Worm (Caenorhabditis elegans) whole organism, L1 larva: ENCODE measurements around the gene sri-40.

Source experiments
- C16A3.4 ChIP-seq: fragments of 150-350 bp; optimal IDR thresholded peaks from 2 replicates; lab custom pipeline; 2014; ENCODE audit warnings: missing biosample characterization, missing genetic modification characterization
- Y116A8C.19 ChIP-seq: sonication (generic microtip); optimal IDR thresholded peaks from 2 replicates; lab custom pipeline; 2016; ENCODE audit warnings: missing compliant biosample characterization, missing genetic modification characterization, borderline replicate concordance
- aha-1 ChIP-seq: fragments of 150-350 bp; optimal IDR thresholded peaks from 2 replicates; lab custom pipeline; 2014; ENCODE audit warnings: missing biosample characterization, missing genetic modification characterization
- alr-1 ChIP-seq: fragments of 200-800 bp; sonication (Bioruptor generic); optimal IDR thresholded peaks from 2 replicates; lab custom pipeline; 2018; ENCODE audit warnings: borderline replicate concordance, mild to moderate bottlenecking, missing genetic modification characterization, missing compliant biosample characterization
- aly-2 ChIP-seq: fragments of 150-350 bp; optimal IDR thresholded peaks from 2 replicates; lab custom pipeline; 2014; ENCODE audit warnings: missing biosample characterization, missing genetic modification characterization
- ama-1 ChIP-seq: fragments of 150-350 bp; optimal IDR thresholded peaks from 2 replicates; lab custom pipeline; 2014
- ceh-8 ChIP-seq: fragments of 200-800 bp; sonication (Bioruptor generic); optimal IDR thresholded peaks from 2 replicates; lab custom pipeline; 2018; ENCODE audit warnings: mild to moderate bottlenecking, missing genetic modification characterization, moderate library complexity, missing compliant biosample characterization
- ceh-82 ChIP-seq, 3 experiments: fragments of 150-350 bp in 1 of 3; sonication (generic microtip) in 2 of 3; optimal IDR thresholded peaks; 2 replicates each; lab custom pipeline; 2014 to 2017; ENCODE audit warnings: missing biosample characterization in 3 of 3, missing genetic modification characterization in 3 of 3
- ces-1 ChIP-seq: fragments of 150-350 bp; optimal IDR thresholded peaks from 2 replicates; lab custom pipeline; 2014; ENCODE audit warnings: missing biosample characterization, missing genetic modification reagents, missing genetic modification characterization
- dpl-1 ChIP-seq, 3 experiments: fragments of 150-350 bp in 2 of 3; sonication (generic microtip) in 1 of 3; optimal IDR thresholded peaks; 2 replicates each; lab custom pipeline; 2014 to 2017; ENCODE audit warnings: missing biosample characterization in 3 of 3, missing genetic modification characterization in 3 of 3, missing genetic modification reagents in 3 of 3
- dsc-1 ChIP-seq: sonication (generic microtip); optimal IDR thresholded peaks from 2 replicates; lab custom pipeline; 2016; ENCODE audit warnings: mild to moderate bottlenecking, missing genetic modification characterization, missing compliant biosample characterization
- egl-27 ChIP-seq, 2 experiments: fragments of 150-350 bp in 1 of 2; sonication (generic microtip); optimal IDR thresholded peaks; 3 replicates each; lab custom pipeline; 2017 to 2018; ENCODE audit warnings: missing biosample characterization in 2 of 2, missing genetic modification characterization in 2 of 2, missing genetic modification reagents in 2 of 2
- elt-3 ChIP-seq, 6 experiments: fragments of 150-350 bp in 1 of 6; sonication (generic microtip); optimal IDR thresholded peaks; 2 replicates each; lab custom pipeline; 2017 to 2018; ENCODE audit warnings: missing biosample characterization in 6 of 6, missing genetic modification characterization in 6 of 6, inconsistent platforms in 1 of 6
- fkh-10 ChIP-seq: sonication (generic microtip); optimal IDR thresholded peaks from 2 replicates; lab custom pipeline; 2017; ENCODE audit warnings: missing biosample characterization, missing genetic modification reagents, missing genetic modification characterization
- fkh-4 ChIP-seq: sonication (generic microtip); optimal IDR thresholded peaks from 2 replicates; lab custom pipeline; 2016; ENCODE audit warnings: missing compliant biosample characterization, missing genetic modification characterization, borderline replicate concordance
- hlh-4 ChIP-seq: sonication (generic microtip); optimal IDR thresholded peaks from 2 replicates; lab custom pipeline; 2016; ENCODE audit warnings: mild to moderate bottlenecking, missing genetic modification characterization, missing compliant biosample characterization
- hpl-2 ChIP-seq: fragments of 150-350 bp; optimal IDR thresholded peaks from 2 replicates; lab custom pipeline; 2014; ENCODE audit warnings: missing biosample characterization, missing genetic modification reagents, missing genetic modification characterization
- irx-1 ChIP-seq: sonication (generic microtip); optimal IDR thresholded peaks from 2 replicates; lab custom pipeline; 2016; ENCODE audit warnings: missing genetic modification characterization, missing compliant biosample characterization
- lin-39 ChIP-seq: fragments of 150-350 bp; optimal IDR thresholded peaks from 2 replicates; lab custom pipeline; 2014; ENCODE audit warnings: missing biosample characterization, missing genetic modification reagents, missing genetic modification characterization
- mef-2 ChIP-seq: fragments of 150-350 bp; optimal IDR thresholded peaks from 2 replicates; lab custom pipeline; 2014; ENCODE audit warnings: missing biosample characterization, missing genetic modification characterization
- nhr-11 ChIP-seq: fragments of 150-350 bp; optimal IDR thresholded peaks from 2 replicates; lab custom pipeline; 2014; ENCODE audit warnings: missing biosample characterization, missing genetic modification characterization
- nhr-12 ChIP-seq: sonication (generic microtip); optimal IDR thresholded peaks from 2 replicates; lab custom pipeline; 2017; ENCODE audit warnings: missing biosample characterization, missing genetic modification characterization
- nhr-237 ChIP-seq: fragments of 150-350 bp; optimal IDR thresholded peaks from 2 replicates; lab custom pipeline; 2014; ENCODE audit warnings: missing biosample characterization, missing genetic modification characterization
- nhr-28 ChIP-seq: fragments of 150-350 bp; optimal IDR thresholded peaks from 2 replicates; lab custom pipeline; 2014; ENCODE audit warnings: missing biosample characterization, missing genetic modification characterization
- nhr-47 ChIP-seq: sonication (generic microtip); optimal IDR thresholded peaks from 2 replicates; lab custom pipeline; 2016; ENCODE audit warnings: mild to moderate bottlenecking, missing genetic modification characterization, moderate library complexity, missing compliant biosample characterization
- nhr-71 ChIP-seq: sonication (generic microtip); optimal IDR thresholded peaks from 2 replicates; lab custom pipeline; 2016; ENCODE audit warnings: mild to moderate bottlenecking, missing genetic modification characterization, moderate library complexity, missing compliant biosample characterization
- nhr-76 ChIP-seq: sonication (generic microtip); optimal IDR thresholded peaks from 2 replicates; lab custom pipeline; 2017; ENCODE audit warnings: missing biosample characterization, missing genetic modification characterization
- pag-3 ChIP-seq: sonication (generic microtip); optimal IDR thresholded peaks from 2 replicates; lab custom pipeline; 2017; ENCODE audit warnings: missing genetic modification characterization, mild to moderate bottlenecking, missing compliant biosample characterization, antibody characterized with exemption, borderline replicate concordance; ENCODE audit not compliant: insufficient read depth
- pax-3 ChIP-seq: fragments of 200-800 bp; sonication (Bioruptor generic); optimal IDR thresholded peaks from 2 replicates; lab custom pipeline; 2018; ENCODE audit warnings: mild to moderate bottlenecking, missing genetic modification characterization, moderate library complexity, missing compliant biosample characterization
- snpc-4 ChIP-seq: fragments of 150-350 bp; optimal IDR thresholded peaks from 2 replicates; lab custom pipeline; 2014; ENCODE audit warnings: missing biosample characterization, missing genetic modification characterization
- sox-4 ChIP-seq: sonication (generic microtip); optimal IDR thresholded peaks from 2 replicates; lab custom pipeline; 2016; ENCODE audit warnings: missing genetic modification characterization, missing compliant biosample characterization
- sptf-1 ChIP-seq: fragments of 150-350 bp; optimal IDR thresholded peaks from 2 replicates; lab custom pipeline; 2014; ENCODE audit warnings: missing biosample characterization, missing genetic modification characterization
- swsn-7 ChIP-seq: sonication (generic microtip); optimal IDR thresholded peaks from 2 replicates; lab custom pipeline; 2016; ENCODE audit warnings: missing genetic modification characterization, missing compliant biosample characterization
- tbx-2 ChIP-seq: sonication (generic microtip); optimal IDR thresholded peaks from 2 replicates; lab custom pipeline; 2016; ENCODE audit warnings: missing genetic modification characterization, missing compliant biosample characterization
- unc-30 ChIP-seq: sonication (generic microtip); optimal IDR thresholded peaks from 2 replicates; lab custom pipeline; 2017; ENCODE audit warnings: missing biosample characterization, missing genetic modification characterization
- unc-62 ChIP-seq: fragments of 150-350 bp; optimal IDR thresholded peaks from 2 replicates; lab custom pipeline; 2014; ENCODE audit warnings: missing biosample characterization, missing genetic modification reagents, missing genetic modification characterization
- unc-86 ChIP-seq: sonication (generic microtip); optimal IDR thresholded peaks from 2 replicates; lab custom pipeline; 2016; ENCODE audit warnings: missing genetic modification characterization, missing compliant biosample characterization
- unc-98 ChIP-seq: fragments of 200-800 bp; sonication (Bioruptor generic); IDR thresholded peaks from 2 replicates; pipeline ENCODE4 v1.3.6; 2022; ENCODE audit warnings: missing genetic modification characterization, missing compliant biosample characterization
- zag-1 ChIP-seq: fragments of 150-350 bp; optimal IDR thresholded peaks from 2 replicates; lab custom pipeline; 2014; ENCODE audit warnings: missing biosample characterization, missing genetic modification characterization
- zip-4 ChIP-seq: fragments of 200-800 bp; sonication (Bioruptor generic); optimal IDR thresholded peaks from 2 replicates; lab custom pipeline; 2018; ENCODE audit warnings: mild to moderate bottlenecking, missing genetic modification characterization, moderate library complexity, missing compliant biosample characterization
- ztf-11 ChIP-seq, 2 experiments: sonication (generic microtip); optimal IDR thresholded peaks; 2 replicates each; lab custom pipeline; 2016 to 2017; ENCODE audit warnings: missing genetic modification characterization in 2 of 2, missing biosample characterization in 1 of 2, missing compliant biosample characterization in 1 of 2

Gene sri-40

DNA sequence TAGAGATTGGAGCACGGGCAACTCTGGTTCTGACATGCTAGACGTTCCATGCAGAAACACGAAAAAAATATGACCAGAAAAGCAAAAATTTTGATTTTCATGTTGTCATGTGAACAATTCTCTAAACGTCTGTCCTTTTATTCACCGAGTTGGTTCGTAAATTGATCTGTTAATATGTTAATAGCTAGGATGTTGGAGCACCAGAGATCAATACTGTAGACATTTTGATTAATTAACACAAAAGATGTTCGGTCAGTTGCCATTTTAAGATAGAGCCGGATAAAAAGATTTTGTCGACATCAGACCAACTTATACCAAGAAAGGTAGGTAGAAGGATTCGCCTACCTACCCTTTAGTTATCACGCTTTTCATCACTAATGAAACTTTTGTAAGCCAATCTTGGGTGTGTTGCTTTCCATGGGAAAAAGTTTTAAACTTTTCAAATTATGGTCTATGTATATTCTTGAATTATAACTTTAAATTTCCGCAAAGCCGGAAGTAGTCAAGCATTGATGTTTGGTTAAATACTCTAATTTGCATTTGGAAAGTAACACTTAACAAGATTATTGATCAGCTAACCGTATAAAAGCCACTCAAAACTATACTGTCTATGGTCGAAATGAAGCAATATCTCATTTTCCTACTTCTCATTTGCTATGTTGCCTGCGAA is 28.1 kb upstream of the sri-40 start, which contains the start of the genes T10D4.11 and T10D4.1:
T10D4.11 (minus strand) TSS at position 101 of the 670 bp plus-strand sequence.
T10D4.1 (plus strand) TSS at position 620 of the 670 bp plus-strand sequence.
- TF ChIP-seq ceh-82 (tag; optimal IDR thresholded peaks at IDR 0.05; lab: Kevin White, UChicago): no peak
- TF ChIP-seq nhr-47: no peak
- TF ChIP-seq nhr-12 (tag; lab: Kevin White, UChicago): no peak
- TF ChIP-seq nhr-76: no peak
- TF ChIP-seq sptf-1: no peak
- no peak for TF ChIP-seq unc-86 (tag; lab: Kevin White, UChicago)
- no peak for TF ChIP-seq ces-1
- no peak for TF ChIP-seq unc-30

DNA sequence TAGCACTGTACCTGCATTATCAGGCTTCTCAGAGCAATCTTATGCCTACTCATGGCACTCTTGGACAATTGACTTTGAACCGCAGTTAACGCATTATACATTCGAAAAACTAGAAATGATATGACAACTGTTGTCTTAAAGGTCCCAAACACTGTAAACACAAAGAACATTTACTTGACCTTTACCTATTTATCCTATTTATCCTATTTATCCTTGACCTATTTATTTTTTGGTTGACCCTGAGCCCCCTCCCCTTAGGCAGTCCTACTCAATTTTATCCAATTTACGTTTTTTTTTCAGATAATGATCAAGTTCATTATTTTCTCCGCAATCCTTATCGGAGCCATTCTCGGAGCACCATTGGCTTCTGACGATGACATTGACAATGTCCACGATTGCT is 26.1 kb upstream of the sri-40 start, which contains the start of the genes T10D4.14 and T10D4.19:
T10D4.14 (minus strand) TSS at position 101 of the 400 bp plus-strand sequence.
T10D4.19 (plus strand) TSS at position 304 of the 400 bp plus-strand sequence.
- TF ChIP-seq ama-1 (lab: Kevin White, UChicago) (no peak), snpc-4 (tag; lab: Kevin White, UChicago) (no peak), ztf-11 (tag; optimal IDR thresholded peaks at IDR 0.05; lab: Kevin White, UChicago) (no peak), aha-1 (no peak), unc-98 (no peak), pag-3 (tag; lab: Kevin White, UChicago) (no peak), nhr-47 (no peak), zag-1 (tag; lab: Kevin White, UChicago) (no peak), nhr-28 (tag; lab: Kevin White, UChicago) (no peak), fkh-10 (GFP tag; lab: Kevin White, UChicago) (no peak), unc-62 (GFP tag; lab: Kevin White, UChicago) (no peak), C16A3.4 (tag; lab: Kevin White, UChicago) (no peak), lin-39 (tag; lab: Kevin White, UChicago) (no peak), fkh-4 (tag; lab: Kevin White, UChicago) (no peak), irx-1 (tag; lab: Kevin White, UChicago) (no peak), Y116A8C.19 (tag; lab: Kevin White, UChicago) (no peak), mef-2 (no peak), aly-2 (tag; lab: Kevin White, UChicago) (no peak), nhr-71 (tag; lab: Kevin White, UChicago) (no peak), egl-27 (tag; optimal IDR thresholded peaks at IDR 0.05; lab: Kevin White, UChicago) (no peak)
- TF ChIP-seq, all 84 proteins: peak for 0

DNA sequence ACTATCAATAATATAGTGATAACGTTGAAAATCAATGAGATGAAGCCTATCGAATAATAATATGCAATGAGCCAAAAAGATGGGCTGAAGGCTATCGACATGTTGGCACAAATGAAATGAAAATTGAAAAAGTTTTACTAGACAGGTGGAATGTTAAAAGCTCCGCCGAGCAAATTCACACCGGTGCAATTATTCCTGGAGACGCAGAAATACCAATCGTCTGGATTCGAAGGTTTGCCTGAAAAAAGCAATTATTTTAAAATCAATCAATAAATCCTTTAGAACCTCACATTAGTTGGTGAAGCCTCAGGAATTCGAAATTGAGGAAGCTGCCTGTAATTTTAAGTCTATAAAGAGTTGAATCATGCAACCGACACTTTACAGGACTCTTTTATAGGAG is 23.4 kb upstream of the sri-40 start, which contains the start of gene sri-32:
sri-32 (minus strand) TSS at position 101 of the 400 bp plus-strand sequence.
- TF ChIP-seq nhr-237 (tag; lab: Kevin White, UChicago) (no peak), hlh-4 (tag; lab: Kevin White, UChicago) (no peak), zip-4 (GFP tag; lab: Kevin White, UChicago) (no peak), nhr-11 (no peak), dpl-1 (GFP tag; optimal IDR thresholded peaks at IDR 0.05; lab: Kevin White, UChicago) (no peak), dsc-1 (tag; lab: Kevin White, UChicago) (no peak), fkh-4 (tag; lab: Kevin White, UChicago) (no peak), fkh-10 (GFP tag; lab: Kevin White, UChicago) (no peak), tbx-2 (no peak), hpl-2 (GFP tag; lab: Kevin White, UChicago) (no peak), pax-3 (no peak), irx-1 (tag; lab: Kevin White, UChicago) (no peak), swsn-7 (tag; lab: Kevin White, UChicago) (no peak), Y116A8C.19 (tag; lab: Kevin White, UChicago) (no peak), alr-1 (tag; lab: Kevin White, UChicago) (no peak), C16A3.4 (tag; lab: Kevin White, UChicago) (no peak), sox-4 (tag; lab: Kevin White, UChicago) (no peak), ztf-11 (tag; optimal IDR thresholded peaks at IDR 0.05; lab: Kevin White, UChicago) (no peak), ceh-8 (GFP tag; lab: Kevin White, UChicago) (no peak), elt-3 (tag; optimal IDR thresholded peaks at IDR 0.05; lab: Kevin White, UChicago) (no peak)
